Fruit fly (Drosophila melanogaster) whole organism, embryonic: Measurements from ENCODE around the gene msn.

ENCODE experiments used
- Atf3 ChIP-seq: fragments of 200-800 bp; sonication (Bioruptor generic); optimal IDR thresholded peaks from 3 replicates; lab custom pipeline; 2016; ENCODE audit warnings: missing biosample characterization, missing genetic modification characterization
- CG13287 ChIP-seq: fragments of 200-800 bp; sonication (Bioruptor generic); IDR thresholded peaks from 2 replicates; pipeline ENCODE4 v1.3.6; 2022; ENCODE audit warnings: missing biosample characterization, missing genetic modification characterization; ENCODE audit not compliant: partially characterized antibody
- CG15601 ChIP-seq: fragments of 200-800 bp; sonication (Bioruptor generic); optimal IDR thresholded peaks from 3 replicates; lab custom pipeline; 2019; ENCODE audit warnings: missing biosample characterization, mild to moderate bottlenecking, missing genetic modification characterization, moderate library complexity
- CG1603 ChIP-seq: fragments of 200-800 bp; sonication (Bioruptor generic); optimal IDR thresholded peaks from 2 replicates; lab custom pipeline; 2019; ENCODE audit warnings: missing biosample characterization, mild to moderate bottlenecking, missing genetic modification characterization, moderate library complexity
- CG16779 ChIP-seq: fragments of 200-800 bp; sonication (Bioruptor generic); IDR thresholded peaks from 2 replicates; pipeline ENCODE4 v1.3.6; 2022; ENCODE audit warnings: missing biosample characterization, missing genetic modification characterization
- CG17385 ChIP-seq: fragments of 200-800 bp; sonication (Bioruptor generic); optimal IDR thresholded peaks from 3 replicates; lab custom pipeline; 2018; ENCODE audit warnings: missing biosample characterization, mild to moderate bottlenecking, missing genetic modification characterization
- CG2199 ChIP-seq: fragments of 200-800 bp; sonication (Bioruptor generic); IDR thresholded peaks from 3 replicates; pipeline ENCODE4 v1.3.6; 2022; ENCODE audit warnings: missing biosample characterization, missing genetic modification characterization
- CG3163 ChIP-seq: fragments of 200-800 bp; sonication (Bioruptor generic); optimal IDR thresholded peaks from 3 replicates; lab custom pipeline; 2016; ENCODE audit warnings: missing biosample characterization, missing genetic modification characterization
- CG32532 ChIP-seq: fragments of 200-800 bp; sonication (Bioruptor generic); IDR thresholded peaks from 2 replicates; pipeline ENCODE4 v1.3.6; 2022; ENCODE audit warnings: missing biosample characterization, missing genetic modification characterization
- CG4282 ChIP-seq: fragments of 200-800 bp; sonication (Bioruptor generic); optimal IDR thresholded peaks from 2 replicates; lab custom pipeline; 2016; ENCODE audit warnings: missing biosample characterization, missing genetic modification characterization
- CG5953 ChIP-seq: fragments of 200-800 bp; sonication (Bioruptor generic); IDR thresholded peaks from 2 replicates; pipeline ENCODE4 v1.3.6; 2022; ENCODE audit warnings: missing biosample characterization, missing genetic modification characterization
- CG7839 ChIP-seq: fragments of 200-800 bp; sonication (Bioruptor generic); optimal IDR thresholded peaks from 3 replicates; lab custom pipeline; 2018; ENCODE audit warnings: missing biosample characterization, mild to moderate bottlenecking, missing genetic modification characterization, moderate library complexity
- CG8924 ChIP-seq: fragments of 200-800 bp; optimal IDR thresholded peaks from 3 replicates; lab custom pipeline; 2019; ENCODE audit warnings: missing biosample characterization, mild to moderate bottlenecking, missing genetic modification characterization, moderate library complexity
- CHES-1-like ChIP-seq: fragments of 200-800 bp; sonication (Bioruptor generic); optimal IDR thresholded peaks from 2 replicates; lab custom pipeline; 2016; ENCODE audit warnings: missing biosample characterization, missing genetic modification characterization
- D19A ChIP-seq: fragments of 200-800 bp; optimal IDR thresholded peaks from 3 replicates; lab custom pipeline; 2019; ENCODE audit warnings: missing biosample characterization, mild to moderate bottlenecking, missing genetic modification characterization, moderate library complexity
- Dll ChIP-seq: fragments of 200-800 bp; sonication (Bioruptor generic); IDR thresholded peaks from 4 replicates; pipeline ENCODE4 v1.3.6; 2022; ENCODE audit warnings: missing biosample characterization, missing genetic modification characterization; ENCODE audit not compliant: partially characterized antibody
- Ets97D ChIP-seq: fragments of 200-800 bp; sonication (Bioruptor generic); optimal IDR thresholded peaks from 3 replicates; lab custom pipeline; 2016; ENCODE audit warnings: missing biosample characterization, missing genetic modification characterization
- HLHmδ ChIP-seq: fragments of 200-800 bp; sonication (Bioruptor generic); optimal IDR thresholded peaks from 2 replicates; lab custom pipeline; 2018; ENCODE audit warnings: missing biosample characterization, mild to moderate bottlenecking, missing genetic modification characterization, moderate library complexity
- MESR4 ChIP-seq: fragments of 200-800 bp; sonication (Bioruptor generic); optimal IDR thresholded peaks from 2 replicates; lab custom pipeline; 2018; ENCODE audit warnings: missing biosample characterization, mild to moderate bottlenecking, missing genetic modification characterization, moderate library complexity
- Med ChIP-seq: fragments of 200-800 bp; sonication (Bioruptor generic); peaks from one replicate; lab custom pipeline; 2016; ENCODE audit warnings: missing biosample characterization, missing genetic modification characterization, mild to moderate bottlenecking, inconsistent platforms, moderate library complexity
- Mes4 ChIP-seq: fragments of 200-800 bp; sonication (Bioruptor generic); optimal IDR thresholded peaks from 2 replicates; lab custom pipeline; 2016; ENCODE audit warnings: missing biosample characterization, missing genetic modification characterization
- NK7.1 ChIP-seq: fragments of 200-800 bp; sonication (Bioruptor generic); optimal IDR thresholded peaks from 3 replicates; lab custom pipeline; 2016; ENCODE audit warnings: missing biosample characterization, missing genetic modification characterization
- Sry-δ ChIP-seq: fragments of 200-800 bp; sonication (Bioruptor generic); optimal IDR thresholded peaks from 2 replicates; lab custom pipeline; 2016; ENCODE audit warnings: missing biosample characterization, missing genetic modification characterization
- Xrp1 ChIP-seq: fragments of 200-800 bp; sonication (Bioruptor generic); IDR thresholded peaks from 2 replicates; pipeline ENCODE4 v1.3.6; 2022; ENCODE audit warnings: missing biosample characterization, missing genetic modification characterization
- ap ChIP-seq: fragments of 200-800 bp; sonication (Bioruptor generic); IDR thresholded peaks from 2 replicates; pipeline ENCODE4 v1.3.6; 2022; ENCODE audit warnings: missing biosample characterization, missing genetic modification characterization
- cg ChIP-seq: fragments of 200-800 bp; sonication (Bioruptor generic); optimal IDR thresholded peaks from 3 replicates; lab custom pipeline; 2019; ENCODE audit warnings: missing biosample characterization, mild to moderate bottlenecking, missing genetic modification characterization, moderate library complexity
- disco-r ChIP-seq: fragments of 200-800 bp; sonication (Bioruptor generic); optimal IDR thresholded peaks from 2 replicates; lab custom pipeline; 2016; ENCODE audit warnings: missing biosample characterization, missing genetic modification characterization
- dpn ChIP-seq, 2 experiments: fragments of 200-800 bp; sonication (Bioruptor generic); optimal IDR thresholded peaks; 3 replicates each; lab custom pipeline; 2016; ENCODE audit warnings: missing biosample characterization in 2 of 2, missing genetic modification characterization in 2 of 2
- fu2 ChIP-seq: fragments of 200-800 bp; sonication (Bioruptor generic); optimal IDR thresholded peaks from 2 replicates; lab custom pipeline; 2016; ENCODE audit warnings: missing biosample characterization, missing genetic modification characterization
- grn ChIP-seq: fragments of 200-800 bp; sonication (Bioruptor generic); optimal IDR thresholded peaks from 3 replicates; lab custom pipeline; 2017; ENCODE audit warnings: missing biosample characterization, missing genetic modification characterization
- hbn ChIP-seq: fragments of 200-800 bp; sonication (Bioruptor generic); IDR thresholded peaks from 2 replicates; pipeline ENCODE4 v1.3.6; 2022; ENCODE audit warnings: missing biosample characterization, missing genetic modification characterization; ENCODE audit not compliant: partially characterized antibody
- inv ChIP-seq: fragments of 200-800 bp; sonication (Bioruptor generic); IDR thresholded peaks from 2 replicates; pipeline ENCODE4 v1.3.6; 2022; ENCODE audit warnings: missing biosample characterization, missing genetic modification characterization; ENCODE audit not compliant: partially characterized antibody
- jumu ChIP-seq: fragments of 200-800 bp; sonication (Bioruptor generic); optimal IDR thresholded peaks from 3 replicates; lab custom pipeline; 2016; ENCODE audit warnings: missing biosample characterization, missing genetic modification characterization
- klu ChIP-seq: fragments of 200-800 bp; sonication (Bioruptor generic); IDR thresholded peaks from 2 replicates; pipeline ENCODE4 v1.3.6; 2022; ENCODE audit warnings: missing biosample characterization, missing genetic modification characterization
- lola ChIP-seq, 3 experiments: fragments of >200 bp in 2 of 3; fragments of 200-800 bp in 1 of 3; sonication (Bioruptor generic) in 1 of 3; optimal IDR thresholded peaks; 2 replicates each; lab custom pipeline; 2017 to 2019; ENCODE audit warnings: missing biosample characterization in 3 of 3, missing genetic modification characterization in 3 of 3, mild to moderate bottlenecking in 1 of 3, moderate library complexity in 1 of 3
- nom ChIP-seq: fragments of 200-800 bp; sonication (Bioruptor generic); optimal IDR thresholded peaks from 2 replicates; lab custom pipeline; 2017; ENCODE audit warnings: missing biosample characterization, missing genetic modification characterization, mild to moderate bottlenecking, moderate library complexity, missing genetic modification reagents
- pan ChIP-seq, 4 experiments: fragments of >200 bp in 3 of 4; fragments of 200-800 bp in 1 of 4; sonication (Bioruptor generic) in 1 of 4; optimal IDR thresholded peaks in 3 of 4; IDR thresholded peaks in 1 of 4; 2 replicates each; pipeline versions ENCODE4 v1.3.6 to Lab custom; 2017 to 2022; ENCODE audit warnings: missing biosample characterization in 2 of 4, missing genetic modification characterization in 2 of 4, mixed read lengths in 1 of 4
- run ChIP-seq: fragments of 200-800 bp; sonication (Bioruptor generic); optimal IDR thresholded peaks from 3 replicates; lab custom pipeline; 2018; ENCODE audit warnings: missing biosample characterization, mild to moderate bottlenecking, missing genetic modification characterization
- sisA ChIP-seq: fragments of 200-800 bp; sonication (Bioruptor generic); IDR thresholded peaks from 2 replicates; pipeline ENCODE4 v1.3.6; 2022; ENCODE audit warnings: missing biosample characterization, missing genetic modification characterization
- slp2 ChIP-seq: fragments of 200-800 bp; sonication (Bioruptor generic); optimal IDR thresholded peaks from 2 replicates; lab custom pipeline; 2016; ENCODE audit warnings: missing biosample characterization, missing genetic modification characterization
- sr ChIP-seq: fragments of 200-800 bp; sonication (Bioruptor generic); IDR thresholded peaks from 3 replicates; pipeline ENCODE4 v1.3.6; 2022; ENCODE audit warnings: missing biosample characterization, missing genetic modification characterization

Gene msn

dm6 chr3L:2632763-2633100 lies 46.4 kb upstream of the msn start (continued):
- 0 out of 2 replicates have a peak, but pooled peaks have one; percentile 19 for TF ChIP-seq sisA (GFP tag; lab: Robert Waterston, UW)
- TF ChIP-seq Mes4 (GFP tag; lab: Kevin White, UChicago) = no peak
- no peak for TF ChIP-seq CG8924 (tag; lab: Kevin White, UChicago)
- TF ChIP-seq CG32532 = peak; percentile 55
- TF ChIP-seq CG5953 = no peak
- no peak for TF ChIP-seq Sry-δ (GFP tag; lab: Kevin White, UChicago)
- TF ChIP-seq nom (GFP tag; lab: Kevin White, UChicago) = no peak
- TF ChIP-seq klu = peak; percentile 66
- TF ChIP-seq CG4282 (GFP tag; lab: Kevin White, UChicago) = no peak
- TF ChIP-seq sr = peak; percentile 87
- TF ChIP-seq CG7839 (tag; lab: Kevin White, UChicago) = no peak
- TF ChIP-seq hbn (GFP tag; lab: Robert Waterston, UW) = 0 out of 2 replicates have a peak, but pooled peaks have one; percentile 20
- TF ChIP-seq, all 482 proteins: peak for 42

dm6 chr3L:2632048-2632762 lies 45.9 kb upstream of the msn start:
- TF ChIP-seq D19A (tag; lab: Kevin White, UChicago) = peak; percentile 93
- 0 out of 2 replicates have a peak, but pooled peaks have one; percentile 8 for TF ChIP-seq inv (GFP tag; lab: Robert Waterston, UW)
- TF ChIP-seq Dll (GFP tag; lab: Robert Waterston, UW) = 0 out of 4 replicates have a peak, but pooled peaks have one; percentile 26
- TF ChIP-seq CHES-1-like = peak; percentile 11
- TF ChIP-seq lola (GFP tag; optimal IDR thresholded peaks at IDR 0.05; lab: Kevin White, UChicago) = peak in 1 of 3 experiments; percentile 62
- TF ChIP-seq CG2199 = 0 out of 3 replicates have a peak, but pooled peaks have one; percentile 20
- no peak for TF ChIP-seq Atf3 (GFP tag; lab: Kevin White, UChicago)
- peak; percentile 43 for TF ChIP-seq CG17385 (GFP tag; lab: Kevin White, UChicago)
- no peak for TF ChIP-seq CG16779 (GFP tag; lab: Robert Waterston, UW)
- TF ChIP-seq Xrp1 (GFP tag; lab: Robert Waterston, UW) = no peak
- no peak for TF ChIP-seq slp2 (GFP tag; lab: Kevin White, UChicago)
- peak; percentile 14 for TF ChIP-seq CG3163 (GFP tag; lab: Kevin White, UChicago)
- no peak for TF ChIP-seq grn (GFP tag; lab: Kevin White, UChicago)
- peak; percentile 31 for TF ChIP-seq fu2 (GFP tag; lab: Kevin White, UChicago)
- no peak for TF ChIP-seq ap (GFP tag; lab: Robert Waterston, UW)
- peak; percentile 94 for TF ChIP-seq MESR4
- TF ChIP-seq CG13287 = peak; percentile 55; the same call in 1 of the 2 replicates
- TF ChIP-seq dpn (GFP tag; optimal IDR thresholded peaks at IDR 0.05; lab: Kevin White, UChicago) = no peak
- TF ChIP-seq run (tag; lab: Kevin White, UChicago) = no peak
- TF ChIP-seq HLHmδ (GFP tag; lab: Kevin White, UChicago) = no peak
- TF ChIP-seq disco-r (GFP tag; lab: Kevin White, UChicago) = no peak
- TF ChIP-seq jumu = peak; percentile 1
- TF ChIP-seq CG1603 (tag; lab: Kevin White, UChicago) = no peak
- peak; percentile 82 for TF ChIP-seq Med
- TF ChIP-seq pan (optimal IDR thresholded peaks at IDR 0.05; lab: Kevin White, UChicago) = no peak
- TF ChIP-seq pan (GFP tag; optimal IDR thresholded peaks at IDR 0.05 in 1 of 2, IDR thresholded peaks at IDR 0.05 in 1 of 2) = no peak
- TF ChIP-seq cg (GFP tag; lab: Kevin White, UChicago) = peak; percentile 88
- no peak for TF ChIP-seq CG15601 (tag; lab: Kevin White, UChicago)
- TF ChIP-seq NK7.1 (GFP tag; lab: Kevin White, UChicago) = peak; percentile 4
- peak; percentile 14 for TF ChIP-seq Ets97D (GFP tag; lab: Kevin White, UChicago)
